Fruit fly (Drosophila melanogaster) whole organism, prepupa: Measurements from ENCODE around the gene alt.
A peak's percentile ranks its signal among the peaks of the same experiment; 100 is the strongest.

Experiments
- Blimp-1 ChIP-seq: fragments of 200-800 bp; sonication (Bioruptor generic); optimal IDR thresholded peaks from 3 replicates; lab custom pipeline; 2017; ENCODE audit warnings: missing biosample characterization, missing genetic modification characterization, mild to moderate bottlenecking, moderate library complexity, missing genetic modification reagents
- CG11294 ChIP-seq: fragments of 200-800 bp; sonication (Bioruptor generic); IDR thresholded peaks from 2 replicates; pipeline ENCODE4 v1.3.6; 2022; ENCODE audit warnings: missing biosample characterization, missing genetic modification characterization
- CG11762 ChIP-seq: fragments of 200-800 bp; sonication (Bioruptor generic); optimal IDR thresholded peaks from 3 replicates; lab custom pipeline; 2016; ENCODE audit warnings: missing biosample characterization, missing genetic modification characterization; ENCODE audit not compliant: insufficient read depth
- CG15336 ChIP-seq: fragments of 200-800 bp; sonication (Bioruptor generic); IDR thresholded peaks from 2 replicates; pipeline ENCODE4 v1.3.6; 2022; ENCODE audit warnings: missing biosample characterization, missing genetic modification characterization
- CG16779 ChIP-seq: fragments of 200-800 bp; sonication (Bioruptor generic); optimal IDR thresholded peaks from 3 replicates; lab custom pipeline; 2017; ENCODE audit warnings: missing biosample characterization, mild to moderate bottlenecking, missing genetic modification characterization
- CG31627 ChIP-seq: fragments of 200-800 bp; sonication (Bioruptor generic); optimal IDR thresholded peaks from 3 replicates; lab custom pipeline; 2016; ENCODE audit warnings: missing biosample characterization, missing genetic modification characterization
- CG32006 ChIP-seq: fragments of 200-800 bp; sonication (Bioruptor generic); optimal IDR thresholded peaks from 3 replicates; lab custom pipeline; 2017; ENCODE audit warnings: missing biosample characterization, mild to moderate bottlenecking, missing genetic modification characterization
- CG34406 ChIP-seq: fragments of 200-800 bp; sonication (Bioruptor generic); optimal IDR thresholded peaks from 3 replicates; lab custom pipeline; 2016; ENCODE audit warnings: missing biosample characterization, missing genetic modification characterization
- CG4318 ChIP-seq: fragments of 200-800 bp; sonication (Bioruptor generic); optimal IDR thresholded peaks from 3 replicates; lab custom pipeline; 2017; ENCODE audit warnings: missing biosample characterization, mild to moderate bottlenecking, missing genetic modification characterization
- CG6163 ChIP-seq: fragments of 200-800 bp; sonication (Bioruptor generic); IDR thresholded peaks from 3 replicates; pipeline ENCODE4 v1.3.6; 2022; ENCODE audit warnings: missing biosample characterization, missing genetic modification characterization
- CG6276 ChIP-seq: fragments of 200-800 bp; sonication (Bioruptor generic); optimal IDR thresholded peaks from 2 replicates; lab custom pipeline; 2017; ENCODE audit warnings: missing biosample characterization, mild to moderate bottlenecking, missing genetic modification characterization
- CG6792 ChIP-seq: fragments of 200-800 bp; sonication (Bioruptor generic); optimal IDR thresholded peaks from 3 replicates; lab custom pipeline; 2016; ENCODE audit warnings: missing biosample characterization, missing genetic modification characterization
- CG6808 ChIP-seq: fragments of 200-800 bp; sonication (Bioruptor generic); optimal IDR thresholded peaks from 3 replicates; lab custom pipeline; 2017; ENCODE audit warnings: missing biosample characterization, missing genetic modification characterization, mild to moderate bottlenecking, moderate library complexity, missing genetic modification reagents
- CG6854 ChIP-seq: fragments of 200-800 bp; sonication (Bioruptor generic); optimal IDR thresholded peaks from 2 replicates; lab custom pipeline; 2017; ENCODE audit warnings: missing biosample characterization, mild to moderate bottlenecking, missing genetic modification characterization
- CG7368 ChIP-seq: fragments of 200-800 bp; sonication (Bioruptor generic); optimal IDR thresholded peaks from 3 replicates; lab custom pipeline; 2016; ENCODE audit warnings: missing biosample characterization, missing genetic modification characterization
- CG8632 ChIP-seq: fragments of 200-800 bp; sonication (Bioruptor generic); optimal IDR thresholded peaks from 3 replicates; lab custom pipeline; 2016; ENCODE audit warnings: missing biosample characterization, missing genetic modification characterization
- CG9139 ChIP-seq: fragments of 200-800 bp; sonication (Bioruptor generic); optimal IDR thresholded peaks from 3 replicates; lab custom pipeline; 2017; ENCODE audit warnings: missing biosample characterization, mild to moderate bottlenecking, missing genetic modification characterization
- Eip78C ChIP-seq: fragments of 200-800 bp; sonication (Bioruptor generic); peaks from one replicate; lab custom pipeline; 2016; ENCODE audit warnings: missing biosample characterization, missing genetic modification characterization
- Eip93F ChIP-seq: fragments of 200-800 bp; sonication (Bioruptor generic); optimal IDR thresholded peaks from 2 replicates; lab custom pipeline; 2016; ENCODE audit warnings: missing biosample characterization, mild to moderate bottlenecking, missing genetic modification characterization
- Ets21C ChIP-seq: fragments of 200-800 bp; sonication (Bioruptor generic); optimal IDR thresholded peaks from 3 replicates; lab custom pipeline; 2016; ENCODE audit warnings: missing biosample characterization, missing genetic modification characterization
- Ets96B ChIP-seq: fragments of 200-800 bp; optimal IDR thresholded peaks from 2 replicates; lab custom pipeline; 2019; ENCODE audit warnings: missing biosample characterization, mild to moderate bottlenecking, missing genetic modification characterization, moderate library complexity
- Gug ChIP-seq: fragments of 200-800 bp; sonication (Bioruptor generic); IDR thresholded peaks from 2 replicates; pipeline ENCODE4 v1.3.6; 2022; ENCODE audit warnings: missing biosample characterization, missing genetic modification characterization
- Hr39 ChIP-seq: fragments of 200-800 bp; sonication (Bioruptor generic); optimal IDR thresholded peaks from 2 replicates; lab custom pipeline; 2016; ENCODE audit warnings: missing biosample characterization, missing genetic modification characterization
- Hr4 ChIP-seq: fragments of 200-800 bp; sonication (Bioruptor generic); optimal IDR thresholded peaks from 3 replicates; lab custom pipeline; 2016; ENCODE audit warnings: missing biosample characterization, missing genetic modification characterization
- Lpt ChIP-seq: fragments of 200-800 bp; sonication (Bioruptor generic); optimal IDR thresholded peaks from 3 replicates; lab custom pipeline; 2016; ENCODE audit warnings: missing biosample characterization, missing genetic modification characterization
- Met ChIP-seq: fragments of 200-800 bp; sonication (Bioruptor generic); optimal IDR thresholded peaks from 3 replicates; lab custom pipeline; 2016; ENCODE audit warnings: missing biosample characterization, missing genetic modification characterization
- OdsH ChIP-seq: fragments of 200-800 bp; sonication (Bioruptor generic); optimal IDR thresholded peaks from 3 replicates; lab custom pipeline; 2016; ENCODE audit warnings: missing biosample characterization, missing genetic modification characterization
- Smox ChIP-seq: fragments of 200-800 bp; sonication (Bioruptor generic); optimal IDR thresholded peaks from 3 replicates; lab custom pipeline; 2016; ENCODE audit warnings: missing biosample characterization, missing genetic modification characterization
- Sox14 ChIP-seq: fragments of 200-800 bp; sonication (Bioruptor generic); optimal IDR thresholded peaks from 3 replicates; lab custom pipeline; 2016; ENCODE audit warnings: missing biosample characterization, missing genetic modification characterization
- achi ChIP-seq: fragments of 200-800 bp; sonication (Bioruptor generic); optimal IDR thresholded peaks from 3 replicates; lab custom pipeline; 2016; ENCODE audit warnings: missing biosample characterization, missing genetic modification characterization
- acj6 ChIP-seq: fragments of 200-800 bp; sonication (Bioruptor generic); optimal IDR thresholded peaks from 3 replicates; lab custom pipeline; 2016; ENCODE audit warnings: missing biosample characterization, missing genetic modification characterization
- cyc ChIP-seq: fragments of 200-800 bp; sonication (Bioruptor generic); optimal IDR thresholded peaks from 3 replicates; lab custom pipeline; 2016; ENCODE audit warnings: missing biosample characterization, missing genetic modification characterization
- dac ChIP-seq: fragments of 200-800 bp; sonication (Bioruptor generic); optimal IDR thresholded peaks from 2 replicates; lab custom pipeline; 2017; ENCODE audit warnings: missing biosample characterization, mild to moderate bottlenecking, missing genetic modification characterization
- dsx ChIP-seq: fragments of 200-800 bp; optimal IDR thresholded peaks from 3 replicates; lab custom pipeline; 2019; ENCODE audit warnings: missing biosample characterization, mild to moderate bottlenecking, missing genetic modification characterization, moderate library complexity; ENCODE audit not compliant: poor library complexity, severe bottlenecking
- esn ChIP-seq: fragments of 200-800 bp; sonication (Bioruptor generic); optimal IDR thresholded peaks from 2 replicates; lab custom pipeline; 2016; ENCODE audit warnings: missing biosample characterization, mild to moderate bottlenecking, missing genetic modification characterization, moderate library complexity
- fd59A ChIP-seq: fragments of 200-800 bp; sonication (Bioruptor generic); optimal IDR thresholded peaks from 2 replicates; lab custom pipeline; 2017; ENCODE audit warnings: missing biosample characterization, mild to moderate bottlenecking, missing genetic modification characterization, missing genetic modification reagents
- fd85E ChIP-seq: fragments of 200-800 bp; sonication (Bioruptor generic); optimal IDR thresholded peaks from 3 replicates; lab custom pipeline; 2016; ENCODE audit warnings: missing biosample characterization, missing genetic modification characterization
- lz ChIP-seq: fragments of 200-800 bp; sonication (Bioruptor generic); optimal IDR thresholded peaks from 3 replicates; lab custom pipeline; 2016; ENCODE audit warnings: missing biosample characterization, missing genetic modification characterization
- net ChIP-seq: fragments of 200-800 bp; sonication (Bioruptor generic); optimal IDR thresholded peaks from 3 replicates; lab custom pipeline; 2016; ENCODE audit warnings: missing biosample characterization, missing genetic modification characterization
- salr ChIP-seq, 2 experiments: fragments of 200-800 bp; sonication (Bioruptor generic); optimal IDR thresholded peaks; 3 replicates each; lab custom pipeline; 2016 to 2018; ENCODE audit warnings: missing biosample characterization in 2 of 2, missing genetic modification characterization in 2 of 2, mild to moderate bottlenecking in 1 of 2
- spab ChIP-seq: fragments of 200-800 bp; sonication (Bioruptor generic); optimal IDR thresholded peaks from 2 replicates; lab custom pipeline; 2017; ENCODE audit warnings: missing biosample characterization, mild to moderate bottlenecking, missing genetic modification characterization, missing genetic modification reagents
- svp ChIP-seq: fragments of 200-800 bp; sonication (Bioruptor generic); peaks from one replicate; lab custom pipeline; 2016; ENCODE audit warnings: missing biosample characterization, missing genetic modification characterization
- topi ChIP-seq: fragments of 200-800 bp; sonication (Bioruptor generic); optimal IDR thresholded peaks from 3 replicates; lab custom pipeline; 2016; ENCODE audit warnings: missing biosample characterization, missing genetic modification characterization
- vri ChIP-seq: fragments of 200-800 bp; sonication (Bioruptor generic); optimal IDR thresholded peaks from 3 replicates; lab custom pipeline; 2016; ENCODE audit warnings: missing biosample characterization, mild to moderate bottlenecking, missing genetic modification characterization

Gene alt

dm6 chr3R:17703024-17703690, 20.8 kb upstream of the alt start (continued):
- TF ChIP-seq CG16779 = peak; percentile 89
- peak; percentile 96 for TF ChIP-seq esn (GFP tag; lab: Kevin White, UChicago)
- peak; percentile 79 for TF ChIP-seq fd85E
- TF ChIP-seq CG32006 (GFP tag; lab: Kevin White, UChicago) = peak; percentile 98
- TF ChIP-seq fd59A (GFP tag; lab: Kevin White, UChicago) = peak; percentile 91
- TF ChIP-seq CG11294 (GFP tag; lab: Robert Waterston, UW) = peak; percentile 94
- peak; percentile 96 for TF ChIP-seq Hr39 (GFP tag; lab: Kevin White, UChicago)
- peak; percentile 98 for TF ChIP-seq OdsH
- TF ChIP-seq CG4318 (GFP tag; lab: Kevin White, UChicago) = peak; percentile 94
- TF ChIP-seq lz (GFP tag; lab: Kevin White, UChicago) = peak; percentile 95
- TF ChIP-seq acj6 (GFP tag; lab: Kevin White, UChicago) = peak; percentile 96
- TF ChIP-seq CG9139 (GFP tag; lab: Kevin White, UChicago) = peak; percentile 87
- TF ChIP-seq spab (GFP tag; lab: Kevin White, UChicago) = peak; percentile 94
- peak; percentile 96 for TF ChIP-seq CG31627 (GFP tag; lab: Kevin White, UChicago)
- TF ChIP-seq Eip78C (GFP tag; lab: Kevin White, UChicago) = peak; percentile 99
- TF ChIP-seq CG7368 (GFP tag; lab: Kevin White, UChicago) = peak; percentile 95
- peak; percentile 90 for TF ChIP-seq Lpt (GFP tag; lab: Kevin White, UChicago)
- TF ChIP-seq CG6163 (GFP tag; lab: Robert Waterston, UW) = peak; percentile 91
- TF ChIP-seq Smox = peak; percentile 94
- peak; percentile 94 for TF ChIP-seq CG8632 (GFP tag; lab: Kevin White, UChicago)
- TF ChIP-seq, all 60 proteins: peak for 59

DNA sequence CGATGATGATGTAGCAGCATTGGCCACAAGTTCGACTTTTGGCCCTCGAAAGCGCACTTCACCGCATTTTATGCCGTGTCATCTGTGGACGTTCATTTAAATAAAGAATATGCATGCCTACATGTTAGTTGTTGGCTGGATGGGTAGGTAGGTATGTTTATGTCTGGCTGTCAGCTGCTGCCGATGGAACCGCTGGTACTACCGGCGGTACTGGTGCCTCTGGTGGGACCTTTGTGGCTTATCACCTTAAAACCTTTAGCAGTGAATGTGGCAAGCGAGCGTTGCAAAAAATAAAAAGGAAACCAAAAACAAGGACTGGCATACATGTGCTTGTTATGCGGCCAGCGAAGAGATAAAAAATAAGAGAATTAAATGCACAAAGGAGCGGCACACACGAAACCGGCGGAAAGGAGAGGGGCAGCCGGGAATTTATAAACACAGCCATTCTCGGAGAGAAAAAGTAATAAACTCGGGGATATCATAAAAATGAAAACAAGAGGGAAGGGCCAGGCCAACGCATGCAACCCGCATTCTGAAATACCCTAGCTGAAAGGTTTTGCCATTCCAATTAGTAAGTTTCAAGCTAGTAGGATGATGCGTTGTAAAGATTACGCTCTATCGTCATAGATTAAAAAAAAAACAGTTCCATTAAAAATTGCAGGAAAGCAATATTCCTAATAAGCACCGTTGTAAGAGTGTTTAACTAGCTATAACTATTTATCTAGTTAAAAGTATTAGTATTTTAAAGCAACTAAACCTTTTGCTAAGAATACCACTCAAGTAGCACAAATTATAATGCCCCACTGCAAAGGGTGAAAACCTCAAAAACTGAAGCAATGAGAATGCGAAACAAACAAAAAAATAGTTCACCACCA, 19.9 kb upstream of the alt start:
- TF ChIP-seq Gug (GFP tag; lab: Robert Waterston, UW) = no peak
- peak; percentile 52 for TF ChIP-seq Ets21C
- peak; percentile 65 for TF ChIP-seq CG6808 (GFP tag; lab: Kevin White, UChicago)
- TF ChIP-seq CG6276 (GFP tag; lab: Kevin White, UChicago) = peak; percentile 3
- no peak for TF ChIP-seq dac (GFP tag; lab: Kevin White, UChicago)
- TF ChIP-seq Hr4 = peak; percentile 62
- peak; percentile 75 for TF ChIP-seq lz (GFP tag; lab: Kevin White, UChicago)
- no peak for TF ChIP-seq Lpt (GFP tag; lab: Kevin White, UChicago)
- peak; percentile 58 for TF ChIP-seq cyc (GFP tag; lab: Kevin White, UChicago)
- peak; percentile 52 for TF ChIP-seq CG11762 (GFP tag; lab: Kevin White, UChicago)
- peak; percentile 69 for TF ChIP-seq CG6792 (GFP tag; lab: Kevin White, UChicago)
- TF ChIP-seq Smox = peak; percentile 73
- TF ChIP-seq topi (GFP tag; lab: Kevin White, UChicago) = peak; percentile 55
- TF ChIP-seq Sox14 (GFP tag; lab: Kevin White, UChicago) = peak; percentile 84
- TF ChIP-seq Ets96B = peak; percentile 83
- TF ChIP-seq Hr39 (GFP tag; lab: Kevin White, UChicago) = peak; percentile 63
- peak; percentile 63 for TF ChIP-seq dsx (GFP tag; lab: Kevin White, UChicago)
- TF ChIP-seq fd85E = no peak
- peak; percentile 76 for TF ChIP-seq esn (GFP tag; lab: Kevin White, UChicago)
- peak; percentile 87 for TF ChIP-seq acj6 (GFP tag; lab: Kevin White, UChicago)
- TF ChIP-seq CG34406 (GFP tag; lab: Kevin White, UChicago) = peak; percentile 77
- TF ChIP-seq CG6163 (GFP tag; lab: Robert Waterston, UW) = no peak
- peak; percentile 77 for TF ChIP-seq spab (GFP tag; lab: Kevin White, UChicago)
- peak; percentile 90 for TF ChIP-seq svp
- peak; percentile 47; the same call in 1 of the 2 replicates for TF ChIP-seq CG15336
- peak; percentile 66 for TF ChIP-seq CG6854 (GFP tag; lab: Kevin White, UChicago)
- TF ChIP-seq net (GFP tag; lab: Kevin White, UChicago) = peak; percentile 59
- peak; percentile 68 to 69 for TF ChIP-seq salr (GFP tag; optimal IDR thresholded peaks at IDR 0.05; lab: Kevin White, UChicago)
- TF ChIP-seq Met (GFP tag; lab: Kevin White, UChicago) = peak; percentile 77
- peak; percentile 15 for TF ChIP-seq vri (GFP tag; lab: Kevin White, UChicago)
- TF ChIP-seq fd59A (GFP tag; lab: Kevin White, UChicago) = peak; percentile 91
- peak; percentile 81 for TF ChIP-seq CG32006 (GFP tag; lab: Kevin White, UChicago)
- peak; percentile 75 for TF ChIP-seq CG31627 (GFP tag; lab: Kevin White, UChicago)
- TF ChIP-seq CG7368 (GFP tag; lab: Kevin White, UChicago) = peak; percentile 53
- peak; percentile 74 for TF ChIP-seq achi
- no peak for TF ChIP-seq Eip93F (GFP tag; lab: Kevin White, UChicago)
- peak; percentile 5 for TF ChIP-seq Blimp-1
- TF ChIP-seq CG4318 (GFP tag; lab: Kevin White, UChicago) = peak; percentile 34
